Worm (Caenorhabditis elegans): Measurements from ENCODE around the gene F26F12.2.

ce11 chrV:5805467-5805866 lies 32.9 kb downstream of the F26F12.2 start, which contains the start of gene ZC250.5:
- no peak for TF ChIP-seq nhr-120 (GFP tag; IDR thresholded peaks at IDR 0.05)
- TF ChIP-seq C17E4.6 (GFP tag; IDR thresholded peaks at IDR 0.05) = no peak
- TF ChIP-seq Y53G8AR.9 (GFP tag; conservative IDR thresholded peaks at IDR 0.05) = no peak
- no peak for TF ChIP-seq tbp1 (GFP tag; optimal IDR thresholded peaks at IDR 0.05)
- no peak for TF ChIP-seq C06A6.2 (GFP tag; conservative IDR thresholded peaks at IDR 0.05)
- TF ChIP-seq pbrm-1 (GFP tag; IDR thresholded peaks at IDR 0.05) = no peak
- TF ChIP-seq F57C9.4 (tag; optimal IDR thresholded peaks at IDR 0.05) = no peak
